Worm (Caenorhabditis elegans) whole organism, early embryonic: Measurements from ENCODE around the gene Y43F8C.17.

Experiments
- B0310.2 ChIP-seq: sonication (generic microtip); optimal IDR thresholded peaks from 2 replicates; lab custom pipeline; 2016; ENCODE audit warnings: mild to moderate bottlenecking, missing genetic modification characterization, missing compliant biosample characterization
- F13C5.2 ChIP-seq: sonication (generic microtip); optimal IDR thresholded peaks from 2 replicates; lab custom pipeline; 2017; ENCODE audit warnings: mild to moderate bottlenecking, missing genetic modification characterization, inconsistent platforms, missing compliant biosample characterization
- aly-1 ChIP-seq: sonication (generic microtip); optimal IDR thresholded peaks from 2 replicates; lab custom pipeline; 2016; ENCODE audit warnings: missing genetic modification characterization, missing compliant biosample characterization
- ama-1 ChIP-seq: fragments of 150-350 bp; optimal IDR thresholded peaks from 2 replicates; lab custom pipeline; 2014
- ceh-13 ChIP-seq: fragments of 200-800 bp; sonication (Bioruptor generic); optimal IDR thresholded peaks from 2 replicates; lab custom pipeline; 2018; ENCODE audit warnings: mild to moderate bottlenecking, missing genetic modification characterization, missing compliant biosample characterization
- ceh-36 ChIP-seq: sonication (generic microtip); optimal IDR thresholded peaks from 2 replicates; lab custom pipeline; 2016; ENCODE audit warnings: missing genetic modification characterization, inconsistent platforms, missing compliant biosample characterization
- ets-7 ChIP-seq: sonication (generic microtip); optimal IDR thresholded peaks from 2 replicates; lab custom pipeline; 2016; ENCODE audit warnings: missing genotype, missing genetic modification characterization, missing compliant biosample characterization
- flt-1 ChIP-seq: fragments of 200-800 bp; sonication (Bioruptor generic); IDR thresholded peaks from 2 replicates; pipeline ENCODE4 v1.3.6; 2022; ENCODE audit warnings: missing genetic modification characterization, missing compliant biosample characterization
- hmbx-1 ChIP-seq: sonication (generic microtip); optimal IDR thresholded peaks from 2 replicates; lab custom pipeline; 2016; ENCODE audit warnings: mild to moderate bottlenecking, missing genetic modification characterization, missing compliant biosample characterization
- hmg-4 ChIP-seq: fragments of 200-800 bp; sonication (Bioruptor generic); optimal IDR thresholded peaks from 2 replicates; lab custom pipeline; 2018; ENCODE audit warnings: mild to moderate bottlenecking, missing genetic modification characterization, missing compliant biosample characterization
- hnd-1 ChIP-seq: sonication (generic microtip); optimal IDR thresholded peaks from 2 replicates; lab custom pipeline; 2016; ENCODE audit warnings: missing genetic modification characterization, missing compliant biosample characterization
- pes-1 ChIP-seq: fragments of 200-800 bp; sonication (Bioruptor generic); IDR thresholded peaks from 2 replicates; pipeline ENCODE4 v1.3.6; 2022; ENCODE audit warnings: missing genetic modification reagents, missing genetic modification characterization, missing compliant biosample characterization
- scrt-1 ChIP-seq: fragments of 200-800 bp; sonication (Bioruptor generic); IDR thresholded peaks from 2 replicates; pipeline ENCODE4 v1.3.6; 2022; ENCODE audit warnings: missing genetic modification characterization, missing compliant biosample characterization
- sea-1 ChIP-seq: fragments of 200-800 bp; sonication (Bioruptor generic); conservative IDR thresholded peaks from 2 replicates; pipeline ENCODE4 v1.3.6; 2022; ENCODE audit warnings: missing genetic modification characterization, missing compliant biosample characterization
- tbx-11 ChIP-seq: fragments of 200-800 bp; sonication (Bioruptor generic); IDR thresholded peaks from 2 replicates; pipeline ENCODE4 v1.3.6; 2022; ENCODE audit warnings: missing genetic modification characterization, missing compliant biosample characterization
- tbx-37 ChIP-seq: fragments of 200-800 bp; sonication (Bioruptor generic); conservative IDR thresholded peaks from 2 replicates; pipeline ENCODE4 v1.3.6; 2022; ENCODE audit warnings: missing genetic modification reagents, missing genetic modification characterization, missing compliant biosample characterization
- tra-4 ChIP-seq: sonication (generic microtip); optimal IDR thresholded peaks from 2 replicates; lab custom pipeline; 2017; ENCODE audit warnings: missing genetic modification characterization, missing compliant biosample characterization

Y43F8C.17 gene

ce11 chrV:19724589-19724988 lies 8.6 kb downstream of the Y43F8C.17 start:
- TF ChIP-seq ceh-13 (GFP tag; lab: Kevin White, UChicago) (no peak), tbx-37 (GFP tag; lab: Robert Waterston, UW) (no peak), tbx-11 (GFP tag; lab: Robert Waterston, UW) (no peak), hmbx-1 (tag; lab: Kevin White, UChicago) (no peak), hmg-4 (GFP tag; lab: Kevin White, UChicago) (no peak), F13C5.2 (no peak), ets-7 (tag; lab: Kevin White, UChicago) (no peak), aly-1 (no peak), ceh-36 (tag; lab: Kevin White, UChicago) (no peak), flt-1 (no peak), ama-1 (lab: Kevin White, UChicago) (no peak), tra-4 (tag; lab: Kevin White, UChicago) (no peak), hnd-1 (tag; lab: Kevin White, UChicago) (no peak), B0310.2 (tag; lab: Kevin White, UChicago) (no peak), sea-1 (GFP tag; lab: Robert Waterston, UW) (no peak)

DNA sequence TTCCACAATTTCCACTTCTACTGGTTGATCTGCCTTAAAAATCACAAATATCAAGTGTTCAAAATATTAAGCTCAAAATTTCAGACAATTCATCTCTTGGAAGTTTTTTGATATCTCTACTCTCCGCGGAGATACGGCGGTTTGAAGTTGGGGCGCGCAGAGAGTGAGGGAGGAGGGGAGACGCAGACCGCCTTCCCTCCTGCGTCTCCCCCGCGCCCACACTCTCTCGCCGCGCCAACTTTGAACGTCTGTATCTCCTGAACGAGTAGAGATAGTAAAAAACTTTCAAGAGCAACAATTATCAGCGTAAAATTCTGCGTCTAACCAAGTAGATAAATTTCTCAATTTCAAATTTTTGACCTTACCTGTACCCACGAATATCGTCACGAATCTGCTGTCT lies 12.0 kb downstream of the Y43F8C.17 start:
- no peak for TF ChIP-seq flt-1
- no peak for TF ChIP-seq ama-1 (lab: Kevin White, UChicago)
- no peak for TF ChIP-seq hnd-1 (tag; lab: Kevin White, UChicago)
- no peak for TF ChIP-seq pes-1 (GFP tag; lab: Robert Waterston, UW)
- TF ChIP-seq ets-7 (tag; lab: Kevin White, UChicago) = no peak
- TF ChIP-seq F13C5.2 = no peak
- no peak for TF ChIP-seq ceh-13 (GFP tag; lab: Kevin White, UChicago)
- TF ChIP-seq scrt-1 (GFP tag; lab: Robert Waterston, UW) = no peak
- no peak for TF ChIP-seq sea-1 (GFP tag; lab: Robert Waterston, UW)
- TF ChIP-seq aly-1 = no peak
- TF ChIP-seq hmbx-1 (tag; lab: Kevin White, UChicago) = no peak

ce11 chrV:19728731-19729130 lies 12.8 kb downstream of the Y43F8C.17 start, which contains the start of gene Y116F11A.3:
TSS of gene Y116F11A.3 (plus strand) at chrV:19729031.
- TF ChIP-seq F13C5.2 = no peak
- no peak for TF ChIP-seq flt-1
- TF ChIP-seq tbx-37 (GFP tag; lab: Robert Waterston, UW) = no peak
- no peak for TF ChIP-seq ceh-13 (GFP tag; lab: Kevin White, UChicago)
- no peak for TF ChIP-seq hmg-4 (GFP tag; lab: Kevin White, UChicago)
- TF ChIP-seq aly-1 = no peak
- no peak for TF ChIP-seq ama-1 (lab: Kevin White, UChicago)

ce11 chrV:19730280-19730679 lies 14.3 kb downstream of the Y43F8C.17 start, which contains the start of gene Y116F11A.1:
TSS of gene Y116F11A.1 (plus strand) at chrV:19730580.
- TF ChIP-seq hnd-1 (tag; lab: Kevin White, UChicago) = no peak
- no peak for TF ChIP-seq ama-1 (lab: Kevin White, UChicago)
- TF ChIP-seq hmbx-1 (tag; lab: Kevin White, UChicago) = no peak
- TF ChIP-seq tbx-37 (GFP tag; lab: Robert Waterston, UW) = no peak
- TF ChIP-seq ceh-13 (GFP tag; lab: Kevin White, UChicago) = no peak
- no peak for TF ChIP-seq ets-7 (tag; lab: Kevin White, UChicago)
- TF ChIP-seq scrt-1 (GFP tag; lab: Robert Waterston, UW) = no peak
- TF ChIP-seq B0310.2 (tag; lab: Kevin White, UChicago) = no peak
- no peak for TF ChIP-seq tra-4 (tag; lab: Kevin White, UChicago)
- no peak for TF ChIP-seq hmg-4 (GFP tag; lab: Kevin White, UChicago)
- no peak for TF ChIP-seq tbx-11 (GFP tag; lab: Robert Waterston, UW)
- no peak for TF ChIP-seq flt-1
- no peak for TF ChIP-seq aly-1
- no peak for TF ChIP-seq pes-1 (GFP tag; lab: Robert Waterston, UW)
- no peak for TF ChIP-seq sea-1 (GFP tag; lab: Robert Waterston, UW)
- no peak for TF ChIP-seq F13C5.2
- no peak for TF ChIP-seq ceh-36 (tag; lab: Kevin White, UChicago)

DNA sequence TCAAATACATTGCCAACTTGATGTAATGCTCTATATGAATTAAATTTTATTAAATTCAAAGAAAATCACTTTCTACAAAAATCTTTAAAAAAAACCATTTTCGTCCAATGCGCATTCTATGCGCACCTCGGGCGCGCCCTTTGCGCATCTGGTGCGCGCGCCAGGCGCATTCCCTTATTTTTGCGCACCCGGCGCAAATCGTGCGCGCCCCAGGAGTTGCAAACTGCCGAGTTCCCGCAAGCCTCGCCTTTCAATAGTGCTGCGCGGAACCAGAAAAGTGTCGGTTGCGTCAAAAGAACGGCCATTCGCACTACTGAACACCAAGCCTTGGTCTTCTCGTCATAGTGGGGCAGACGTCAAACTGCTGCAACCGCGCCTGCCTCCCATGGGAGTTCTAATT lies 17.8 kb downstream of the Y43F8C.17 start:
- peak; percentile 54; the same call in 1 of the 2 replicates for TF ChIP-seq pes-1 (GFP tag; lab: Robert Waterston, UW)
- TF ChIP-seq tbx-37 (GFP tag; lab: Robert Waterston, UW) = no peak
- TF ChIP-seq F13C5.2 = no peak
- TF ChIP-seq hmbx-1 (tag; lab: Kevin White, UChicago) = no peak
- TF ChIP-seq hnd-1 (tag; lab: Kevin White, UChicago) = no peak

DNA sequence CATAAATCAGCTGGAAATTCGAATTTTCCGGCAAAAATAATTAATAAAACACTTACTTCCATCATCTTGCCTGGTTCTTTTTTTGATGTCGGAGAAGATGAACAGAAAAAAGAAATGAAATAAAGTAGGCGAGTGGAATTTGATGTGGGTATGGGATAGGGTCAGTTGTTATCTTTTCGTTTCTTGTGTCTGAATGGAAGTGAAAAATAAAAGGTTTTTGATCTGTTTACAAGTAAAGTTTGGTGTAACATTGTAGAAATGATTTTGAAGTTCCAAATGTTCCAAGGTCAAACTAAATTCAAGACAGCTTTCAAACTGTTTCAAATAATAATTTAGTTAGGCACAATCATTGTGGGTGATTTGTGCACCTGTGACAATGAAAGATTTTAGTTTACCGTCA lies 21.5 kb downstream of the Y43F8C.17 start, which contains the start of gene W04E12.7:
W04E12.7 (minus strand) TSS at position 101 of the 400 bp plus-strand sequence.
- TF ChIP-seq hnd-1 (tag; lab: Kevin White, UChicago) = no peak
- TF ChIP-seq scrt-1 (GFP tag; lab: Robert Waterston, UW) = no peak
- no peak for TF ChIP-seq pes-1 (GFP tag; lab: Robert Waterston, UW)
- TF ChIP-seq F13C5.2 = no peak

ce11 chrV:19738117-19738516 lies 22.2 kb downstream of the Y43F8C.17 start, which contains the start of gene fbxa-131:
TSS of gene fbxa-131 (plus strand) at chrV:19738417.
- no peak for TF ChIP-seq F13C5.2
- no peak for TF ChIP-seq sea-1 (GFP tag; lab: Robert Waterston, UW)
- no peak for TF ChIP-seq tbx-37 (GFP tag; lab: Robert Waterston, UW)
- TF ChIP-seq tbx-11 (GFP tag; lab: Robert Waterston, UW) = no peak
- TF ChIP-seq flt-1 = no peak
- TF ChIP-seq hnd-1 (tag; lab: Kevin White, UChicago) = no peak

DNA sequence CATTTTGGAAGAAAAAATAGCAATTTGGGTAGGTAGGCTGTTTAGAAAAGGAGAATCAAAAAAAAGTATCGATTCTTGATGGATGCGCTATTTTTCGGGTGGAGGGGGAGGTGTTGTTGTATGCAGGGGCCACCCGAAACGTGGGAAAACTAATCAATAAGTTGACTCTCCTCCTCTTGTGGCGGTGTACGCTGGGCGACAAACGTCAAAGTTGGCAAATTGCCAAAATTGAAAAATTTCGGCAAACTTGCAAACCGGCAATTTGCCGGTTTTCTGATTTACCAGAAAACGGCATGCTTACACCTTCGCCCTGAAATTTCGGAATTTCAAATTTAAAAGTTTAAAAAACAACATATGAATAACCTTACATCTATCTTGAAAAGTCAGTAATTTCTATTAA lies 25.1 kb downstream of the Y43F8C.17 start, which contains the start of gene W04E12.2:
W04E12.2 (minus strand) TSS at position 101 of the 400 bp plus-strand sequence.
- TF ChIP-seq flt-1 = no peak
